Worm (Caenorhabditis elegans): ENCODE measurements around the gene timm-17B.2.

- no peak for TF ChIP-seq him-1 (tag; optimal IDR thresholded peaks at IDR 0.05)
- no peak for TF ChIP-seq dao-5 (tag; optimal IDR thresholded peaks at IDR 0.05)
- TF ChIP-seq W03F9.2 (tag; optimal IDR thresholded peaks at IDR 0.05): no peak
Measured at ce11 chrIV:8446904-8447303, 50.5 kb downstream of the timm-17B.2 start, which contains the start of gene T01B11.1.

Data from whole organism, L4/young adult.